Worm (Caenorhabditis elegans): ENCODE results near the gene ZC412.3.

The ZC412.3 gene

ce11 chrV:14876257-14876656 is 4.9 kb upstream of the ZC412.3 start (continued):
- TF ChIP-seq egl-27 (tag; optimal IDR thresholded peaks at IDR 0.05) (peak; percentile 12), skn-1 (tag; optimal IDR thresholded peaks at IDR 0.05) (no peak), fos-1 (tag; optimal IDR thresholded peaks at IDR 0.05) (peak; percentile 11), nhr-237 (tag; optimal IDR thresholded peaks at IDR 0.05) (no peak), ama-1 (optimal IDR thresholded peaks at IDR 0.05) (no peak), sma-9 (GFP tag; optimal IDR thresholded peaks at IDR 0.05) (peak; percentile 57), sma-9 (tag; optimal IDR thresholded peaks at IDR 0.05) (no peak), Y55F3AM.14 (GFP tag; optimal IDR thresholded peaks at IDR 0.05) (no peak), ZK546.5 (tag; optimal IDR thresholded peaks at IDR 0.05) (no peak)

- TF ChIP-seq nhr-21 (tag; optimal IDR thresholded peaks at IDR 0.05), result no peak
Measured at ce11 chrV:14875371-14875770, 4.0 kb upstream of the ZC412.3 start, which contains the start of gene ZC412.5. ZC412.5 (minus strand) TSS chrV:14875471.

ce11 chrV:14868181-14868580 is 3.2 kb downstream of the ZC412.3 start, which contains the start of gene gcy-14:
gcy-14 (minus strand) TSS chrV:14868281.
- TF ChIP-seq skn-1 (tag; optimal IDR thresholded peaks at IDR 0.05) (no peak), F13H6.1 (tag; optimal IDR thresholded peaks at IDR 0.05) (no peak), unc-55 (GFP tag; optimal IDR thresholded peaks at IDR 0.05) (no peak), nhr-129 (tag; optimal IDR thresholded peaks at IDR 0.05) (no peak), elt-3 (tag; optimal IDR thresholded peaks at IDR 0.05) (no peak), R02D3.7 (tag; optimal IDR thresholded peaks at IDR 0.05) (no peak), mbf-1 (tag; optimal IDR thresholded peaks at IDR 0.05) (no peak), dmd-4 (tag; optimal IDR thresholded peaks at IDR 0.05) (no peak), nhr-10 (tag; optimal IDR thresholded peaks at IDR 0.05) (no peak), nhr-6 (tag; optimal IDR thresholded peaks at IDR 0.05) (no peak), aly-2 (tag; optimal IDR thresholded peaks at IDR 0.05) (no peak), lin-11 (tag; optimal IDR thresholded peaks at IDR 0.05) (no peak), mab-5 (tag; optimal IDR thresholded peaks at IDR 0.05) (no peak), unc-39 (tag; optimal IDR thresholded peaks at IDR 0.05) (no peak), nhr-12 (tag; optimal IDR thresholded peaks at IDR 0.05) (no peak), nhr-21 (tag; optimal IDR thresholded peaks at IDR 0.05) (no peak), ztf-1 (GFP tag; conservative IDR thresholded peaks at IDR 0.05) (no peak), peb-1 (tag; optimal IDR thresholded peaks at IDR 0.05) (no peak), ama-1 (optimal IDR thresholded peaks at IDR 0.05) (no peak)

- TF ChIP-seq Y55F3AM.14 (GFP tag; optimal IDR thresholded peaks at IDR 0.05) (no peak), unc-39 (tag; optimal IDR thresholded peaks at IDR 0.05) (no peak), sma-9 (GFP tag; optimal IDR thresholded peaks at IDR 0.05) (no peak), sma-9 (tag; optimal IDR thresholded peaks at IDR 0.05) (no peak), aly-2 (tag; optimal IDR thresholded peaks at IDR 0.05) (no peak), F13H6.1 (tag; optimal IDR thresholded peaks at IDR 0.05) (no peak), nhr-10 (tag; optimal IDR thresholded peaks at IDR 0.05) (no peak), nhr-12 (tag; optimal IDR thresholded peaks at IDR 0.05) (no peak), elt-3 (tag; optimal IDR thresholded peaks at IDR 0.05) (no peak)
Measured at ce11 chrV:14859380-14859779, 12.0 kb downstream of the ZC412.3 start.

- TF ChIP-seq egl-27 (tag; optimal IDR thresholded peaks at IDR 0.05) (no peak), nhr-237 (tag; optimal IDR thresholded peaks at IDR 0.05) (no peak), sma-3 (GFP tag; optimal IDR thresholded peaks at IDR 0.05) (no peak), sem-4 (tag; optimal IDR thresholded peaks at IDR 0.05) (no peak), aly-2 (tag; optimal IDR thresholded peaks at IDR 0.05) (no peak), nhr-6 (tag; optimal IDR thresholded peaks at IDR 0.05) (no peak), ztf-1 (GFP tag; conservative IDR thresholded peaks at IDR 0.05) (no peak), mbf-1 (tag; optimal IDR thresholded peaks at IDR 0.05) (no peak), unc-62 (GFP tag; optimal IDR thresholded peaks at IDR 0.05) (no peak), ztf-4 (tag; optimal IDR thresholded peaks at IDR 0.05) (no peak), unc-55 (GFP tag; optimal IDR thresholded peaks at IDR 0.05) (no peak), zag-1 (tag; optimal IDR thresholded peaks at IDR 0.05) (no peak), skn-1 (tag; optimal IDR thresholded peaks at IDR 0.05) (no peak), crh-2 (tag; optimal IDR thresholded peaks at IDR 0.05) (no peak), dmd-4 (tag; optimal IDR thresholded peaks at IDR 0.05) (no peak), R02D3.7 (tag; optimal IDR thresholded peaks at IDR 0.05) (no peak), nhr-25 (tag; optimal IDR thresholded peaks at IDR 0.05) (no peak), nhr-21 (tag; optimal IDR thresholded peaks at IDR 0.05) (no peak), Y55F3AM.14 (GFP tag; optimal IDR thresholded peaks at IDR 0.05) (no peak)
Measured at ce11 chrV:14858503-14858902, 12.8 kb downstream of the ZC412.3 start, which contains the start of gene npr-13. npr-13 (minus strand) TSS chrV:14858603.
